Fruit fly (Drosophila melanogaster) whole organism, embryonic: ENCODE measurements around the gene PIG-B.

Source experiments
- CG10431 ChIP-seq: fragments of 200-800 bp; sonication (Bioruptor generic); optimal IDR thresholded peaks from 3 replicates; lab custom pipeline; 2018; ENCODE audit warnings: missing biosample characterization, mild to moderate bottlenecking, missing genetic modification characterization
- CG10543 ChIP-seq: fragments of 200-800 bp; sonication (Bioruptor generic); optimal IDR thresholded peaks from 3 replicates; lab custom pipeline; 2017; ENCODE audit warnings: missing biosample characterization, mild to moderate bottlenecking, missing genetic modification characterization, moderate library complexity
- CG11247 ChIP-seq: fragments of 200-800 bp; sonication (Bioruptor generic); IDR thresholded peaks from 2 replicates; pipeline ENCODE4 v1.3.6; 2022; ENCODE audit warnings: missing biosample characterization, missing genetic modification characterization
- CG11398 ChIP-seq: fragments of 200-800 bp; sonication (Bioruptor generic); optimal IDR thresholded peaks from 2 replicates; lab custom pipeline; 2016; ENCODE audit warnings: missing biosample characterization, missing genetic modification characterization
- CG11723 ChIP-seq: fragments of 200-800 bp; sonication (Bioruptor generic); optimal IDR thresholded peaks from 2 replicates; lab custom pipeline; 2017; ENCODE audit warnings: missing biosample characterization, mild to moderate bottlenecking, missing genetic modification characterization
- CG12659 ChIP-seq: fragments of 200-800 bp; sonication (Bioruptor generic); optimal IDR thresholded peaks from 3 replicates; lab custom pipeline; 2017; ENCODE audit warnings: mild to moderate bottlenecking, missing biosample characterization, missing genetic modification reagents, missing genetic modification characterization
- CG12769 ChIP-seq: fragments of 200-800 bp; sonication (Bioruptor generic); optimal IDR thresholded peaks from 2 replicates; lab custom pipeline; 2019; ENCODE audit warnings: missing biosample characterization, mild to moderate bottlenecking, missing genetic modification characterization, moderate library complexity
- CG13894 ChIP-seq: fragments of 200-800 bp; sonication (Bioruptor generic); optimal IDR thresholded peaks from 3 replicates; lab custom pipeline; 2018; ENCODE audit warnings: missing biosample characterization, mild to moderate bottlenecking, missing genetic modification characterization, moderate library complexity
- CG1529 ChIP-seq: fragments of 200-800 bp; sonication (Bioruptor generic); optimal IDR thresholded peaks from 3 replicates; lab custom pipeline; 2018; ENCODE audit warnings: missing biosample characterization, missing genetic modification characterization
- CG15514 ChIP-seq: fragments of 200-800 bp; sonication (Bioruptor generic); optimal IDR thresholded peaks from 3 replicates; lab custom pipeline; 2017; ENCODE audit warnings: missing biosample characterization, missing genetic modification characterization, mild to moderate bottlenecking, moderate library complexity, missing genetic modification reagents
- CG15601 ChIP-seq: fragments of 200-800 bp; sonication (Bioruptor generic); optimal IDR thresholded peaks from 3 replicates; lab custom pipeline; 2019; ENCODE audit warnings: missing biosample characterization, mild to moderate bottlenecking, missing genetic modification characterization, moderate library complexity
- CG1603 ChIP-seq: fragments of 200-800 bp; sonication (Bioruptor generic); optimal IDR thresholded peaks from 2 replicates; lab custom pipeline; 2019; ENCODE audit warnings: missing biosample characterization, mild to moderate bottlenecking, missing genetic modification characterization, moderate library complexity
- CG17829 ChIP-seq: fragments of 200-800 bp; optimal IDR thresholded peaks from 2 replicates; lab custom pipeline; 2019; ENCODE audit warnings: missing biosample characterization, mild to moderate bottlenecking, missing genetic modification characterization, moderate library complexity
- CG1832 ChIP-seq: fragments of 200-800 bp; sonication (Bioruptor generic); optimal IDR thresholded peaks from 2 replicates; lab custom pipeline; 2017; ENCODE audit warnings: missing biosample characterization, mild to moderate bottlenecking, missing genetic modification characterization, inconsistent platforms
- CG2678 ChIP-seq: fragments of 200-800 bp; sonication (Bioruptor generic); optimal IDR thresholded peaks from 3 replicates; lab custom pipeline; 2019; ENCODE audit warnings: missing biosample characterization, mild to moderate bottlenecking, missing genetic modification characterization, moderate library complexity
- CG32767 ChIP-seq: fragments of 200-800 bp; sonication (Bioruptor generic); IDR thresholded peaks from 2 replicates; pipeline ENCODE4 v1.3.6; 2022; ENCODE audit warnings: missing biosample characterization, missing genetic modification characterization
- CG4328 ChIP-seq: fragments of 200-800 bp; sonication (Bioruptor generic); optimal IDR thresholded peaks from 3 replicates; lab custom pipeline; 2017; ENCODE audit warnings: missing biosample characterization, missing genetic modification reagents, missing genetic modification characterization
- CG4617 ChIP-seq: fragments of 200-800 bp; sonication (Bioruptor generic); optimal IDR thresholded peaks from 3 replicates; lab custom pipeline; 2016; ENCODE audit warnings: missing biosample characterization, missing genetic modification characterization, borderline replicate concordance
- CG6791 ChIP-seq: fragments of 200-800 bp; sonication (Bioruptor generic); IDR thresholded peaks from 3 replicates; pipeline ENCODE4 v1.3.6; 2022; ENCODE audit warnings: missing biosample characterization, missing genetic modification characterization; ENCODE audit not compliant: partially characterized antibody
- CG7556 ChIP-seq: fragments of 200-800 bp; sonication (Bioruptor generic); optimal IDR thresholded peaks from 2 replicates; lab custom pipeline; 2017; ENCODE audit warnings: missing biosample characterization, mild to moderate bottlenecking, missing genetic modification characterization
- D ChIP-seq, 2 experiments: fragments of 200-800 bp in 1 of 2; fragments of >200 bp in 1 of 2; sonication (Bioruptor generic) in 1 of 2; optimal IDR thresholded peaks; 2 replicates in 1 of 2; 3 replicates in 1 of 2; lab custom pipeline; 2017; ENCODE audit warnings: mild to moderate bottlenecking in 1 of 2, missing biosample characterization in 1 of 2, missing genetic modification characterization in 1 of 2, missing genetic modification reagents in 1 of 2
- D19B ChIP-seq: fragments of 200-800 bp; sonication (Bioruptor generic); optimal IDR thresholded peaks from 2 replicates; lab custom pipeline; 2017; ENCODE audit warnings: missing biosample characterization, mild to moderate bottlenecking, missing genetic modification characterization
- Ets65A ChIP-seq: fragments of 200-800 bp; sonication (Bioruptor generic); peaks from one replicate; lab custom pipeline; 2016; ENCODE audit warnings: missing biosample characterization, missing genetic modification characterization
- Fer1 ChIP-seq: fragments of 200-800 bp; sonication (Bioruptor generic); optimal IDR thresholded peaks from 2 replicates; lab custom pipeline; 2017; ENCODE audit warnings: missing biosample characterization, mild to moderate bottlenecking, missing genetic modification characterization
- Gsc ChIP-seq: fragments of 200-800 bp; sonication (Bioruptor generic); IDR thresholded peaks from 2 replicates; pipeline ENCODE4 v1.3.6; 2022; ENCODE audit warnings: missing biosample characterization, missing genetic modification characterization
- Gug ChIP-seq: fragments of 200-800 bp; sonication (Bioruptor generic); IDR thresholded peaks from 4 replicates; pipeline ENCODE4 v1.3.6; 2022; ENCODE audit warnings: missing biosample characterization, missing genetic modification characterization
- Hmr ChIP-seq: fragments of 200-800 bp; sonication (Bioruptor generic); optimal IDR thresholded peaks from 3 replicates; lab custom pipeline; 2017; ENCODE audit warnings: mild to moderate bottlenecking, missing biosample characterization, missing genetic modification reagents, missing genetic modification characterization
- Hr51 ChIP-seq, 2 experiments: fragments of 200-800 bp; sonication (Bioruptor generic); optimal IDR thresholded peaks; 2 replicates in 1 of 2; 3 replicates in 1 of 2; lab custom pipeline; 2016 to 2018; ENCODE audit warnings: missing biosample characterization in 2 of 2, missing genetic modification characterization in 2 of 2, mild to moderate bottlenecking in 1 of 2, moderate library complexity in 1 of 2
- Lhr ChIP-seq: fragments of 200-800 bp; sonication (Bioruptor generic); optimal IDR thresholded peaks from 3 replicates; lab custom pipeline; 2017; ENCODE audit warnings: mild to moderate bottlenecking, missing biosample characterization, missing genetic modification reagents, missing genetic modification characterization
- Lim3 ChIP-seq: fragments of 200-800 bp; sonication (Bioruptor generic); IDR thresholded peaks from 2 replicates; pipeline ENCODE4 v1.3.6; 2022; ENCODE audit warnings: missing biosample characterization, missing genetic modification characterization
- NK7.1 ChIP-seq: fragments of 200-800 bp; sonication (Bioruptor generic); optimal IDR thresholded peaks from 3 replicates; lab custom pipeline; 2016; ENCODE audit warnings: missing biosample characterization, missing genetic modification characterization
- Nf-YC ChIP-seq: fragments of 200-800 bp; optimal IDR thresholded peaks from 3 replicates; lab custom pipeline; 2019; ENCODE audit warnings: missing biosample characterization, mild to moderate bottlenecking, missing genetic modification characterization, moderate library complexity
- Tbp ChIP-seq: fragments of >200 bp; optimal IDR thresholded peaks from 2 replicates; lab custom pipeline; 2018; ENCODE audit warnings: missing biosample characterization, missing genetic modification characterization
- Vsx1 ChIP-seq: fragments of 200-800 bp; sonication (Bioruptor generic); optimal IDR thresholded peaks from 2 replicates; lab custom pipeline; 2017; ENCODE audit warnings: missing biosample characterization, mild to moderate bottlenecking, missing genetic modification characterization, missing genetic modification reagents
- Xbp1 ChIP-seq: fragments of 200-800 bp; sonication (Bioruptor generic); optimal IDR thresholded peaks from 3 replicates; lab custom pipeline; 2016; ENCODE audit warnings: missing biosample characterization, mild to moderate bottlenecking, missing genetic modification characterization
- cas ChIP-seq: fragments of 200-800 bp; sonication (Bioruptor generic); IDR thresholded peaks from 2 replicates; pipeline ENCODE4 v1.3.6; 2022; ENCODE audit warnings: missing biosample characterization, missing genetic modification characterization
- chinmo ChIP-seq: fragments of 200-800 bp; sonication (Bioruptor generic); IDR thresholded peaks from 4 replicates; pipeline ENCODE4 v1.3.6; 2022; ENCODE audit warnings: missing biosample characterization, missing genetic modification characterization; ENCODE audit not compliant: partially characterized antibody
- en ChIP-seq: fragments of 200-800 bp; sonication (Bioruptor generic); optimal IDR thresholded peaks from 2 replicates; lab custom pipeline; 2016; ENCODE audit warnings: missing biosample characterization, missing genetic modification characterization
- gsb ChIP-seq: fragments of 200-800 bp; sonication (Bioruptor generic); IDR thresholded peaks from 2 replicates; pipeline ENCODE4 v1.3.6; 2022; ENCODE audit warnings: missing biosample characterization, missing genetic modification characterization
- gsb-n ChIP-seq: fragments of 200-800 bp; sonication (Bioruptor generic); optimal IDR thresholded peaks from 3 replicates; lab custom pipeline; 2018; ENCODE audit warnings: missing biosample characterization, mild to moderate bottlenecking, missing genetic modification characterization
- hbn ChIP-seq: fragments of 200-800 bp; sonication (Bioruptor generic); IDR thresholded peaks from 2 replicates; pipeline ENCODE4 v1.3.6; 2022; ENCODE audit warnings: missing biosample characterization, missing genetic modification characterization; ENCODE audit not compliant: partially characterized antibody
- hth ChIP-seq: fragments of >200 bp; optimal IDR thresholded peaks from 2 replicates; lab custom pipeline; 2017; ENCODE audit warnings: inconsistent platforms
- insv ChIP-seq, 2 experiments: fragments of 200-800 bp; sonication (Bioruptor generic); optimal IDR thresholded peaks; 3 replicates each; lab custom pipeline; 2016 to 2018; ENCODE audit warnings: missing biosample characterization in 2 of 2, missing genetic modification characterization in 2 of 2
- kni ChIP-seq: fragments of 200-800 bp; sonication (Bioruptor generic); optimal IDR thresholded peaks from 3 replicates; lab custom pipeline; 2017; ENCODE audit warnings: mild to moderate bottlenecking, missing biosample characterization, missing genetic modification reagents, missing genetic modification characterization
- maf-S ChIP-seq: fragments of 200-800 bp; sonication (Bioruptor generic); optimal IDR thresholded peaks from 2 replicates; lab custom pipeline; 2016; ENCODE audit warnings: missing biosample characterization, missing genetic modification characterization
- mld ChIP-seq: fragments of 200-800 bp; sonication (Bioruptor generic); IDR thresholded peaks from 3 replicates; pipeline ENCODE4 v1.3.6; 2022; ENCODE audit warnings: missing biosample characterization, missing genetic modification characterization; ENCODE audit not compliant: partially characterized antibody
- org-1 ChIP-seq: fragments of 200-800 bp; sonication (Bioruptor generic); optimal IDR thresholded peaks from 2 replicates; lab custom pipeline; 2017; ENCODE audit warnings: missing biosample characterization, missing genetic modification characterization
- tap ChIP-seq: fragments of 200-800 bp; optimal IDR thresholded peaks from 3 replicates; lab custom pipeline; 2019; ENCODE audit warnings: missing biosample characterization, mild to moderate bottlenecking, missing genetic modification characterization, moderate library complexity
- tll ChIP-seq, 2 experiments: fragments of 200-800 bp in 1 of 2; fragments of >200 bp in 1 of 2; sonication (Bioruptor generic) in 1 of 2; optimal IDR thresholded peaks; 2 replicates each; lab custom pipeline; 2017 to 2019; ENCODE audit warnings: missing biosample characterization in 2 of 2, missing genetic modification characterization in 2 of 2, mild to moderate bottlenecking in 1 of 2, moderate library complexity in 1 of 2
- vfl ChIP-seq: fragments of 200-800 bp; sonication (Bioruptor generic); optimal IDR thresholded peaks from 2 replicates; lab custom pipeline; 2016; ENCODE audit warnings: missing biosample characterization, missing genetic modification characterization

Gene PIG-B

DNA sequence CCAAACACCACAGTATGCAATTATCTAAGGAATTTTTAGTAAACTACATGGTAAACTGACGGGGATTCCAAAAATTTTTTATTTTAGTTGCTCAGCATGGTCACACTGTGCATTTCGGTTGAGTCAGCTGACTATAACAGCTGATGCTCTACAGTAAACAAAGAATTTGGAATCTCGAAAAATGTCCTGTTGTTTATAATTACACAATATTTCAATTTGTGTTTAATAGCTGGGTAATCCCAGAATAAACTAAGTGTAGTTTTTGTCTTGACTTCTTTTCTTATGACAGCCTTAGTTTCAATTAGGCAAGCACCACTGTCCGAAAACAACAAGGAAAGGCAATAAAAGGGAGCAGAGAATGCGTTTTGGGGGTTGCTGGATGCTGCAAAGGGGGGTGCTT lies 25.4 kb upstream of the PIG-B start (continued):
- TF ChIP-seq CG10431 (GFP tag; lab: Kevin White, UChicago) (peak; percentile 96), D (optimal IDR thresholded peaks at IDR 0.05; lab: Kevin White, UChicago) (no peak), D (GFP tag; optimal IDR thresholded peaks at IDR 0.05; lab: Kevin White, UChicago) (no peak), CG10543 (GFP tag; lab: Kevin White, UChicago) (no peak), org-1 (no peak), NK7.1 (GFP tag; lab: Kevin White, UChicago) (no peak), CG12769 (no peak), maf-S (GFP tag; lab: Kevin White, UChicago) (no peak), CG1832 (GFP tag; lab: Kevin White, UChicago) (no peak), CG2678 (peak; percentile 19), mld (GFP tag; lab: Robert Waterston, UW) (no peak), CG17829 (peak; percentile 19), en (GFP tag; lab: Kevin White, UChicago) (no peak), Ets65A (no peak), hbn (GFP tag; lab: Robert Waterston, UW) (no peak), CG7556 (no peak), CG4617 (GFP tag; lab: Kevin White, UChicago) (no peak), CG15601 (tag; lab: Kevin White, UChicago) (no peak), CG6791 (GFP tag; lab: Robert Waterston, UW) (no peak), CG11247 (GFP tag; lab: Robert Waterston, UW) (no peak), Gug (GFP tag; lab: Robert Waterston, UW) (peak; percentile 5; the same call in 1 of the 4 replicates), CG1603 (tag; lab: Kevin White, UChicago) (peak; percentile 43), CG12659 (GFP tag; lab: Kevin White, UChicago) (no peak), CG13894 (tag; lab: Kevin White, UChicago) (no peak), Vsx1 (GFP tag; lab: Kevin White, UChicago) (no peak), Nf-YC (no peak), vfl (GFP tag; lab: Kevin White, UChicago) (no peak), gsb-n (tag; lab: Kevin White, UChicago) (no peak), Lhr (GFP tag; lab: Kevin White, UChicago) (no peak), tll (GFP tag; optimal IDR thresholded peaks at IDR 0.05; lab: Kevin White, UChicago) (no peak), gsb (GFP tag; lab: Robert Waterston, UW) (no peak), Hr51 (GFP tag; optimal IDR thresholded peaks at IDR 0.05; lab: Kevin White, UChicago) (peak in 1 of 2 experiments; percentile 19), Hmr (GFP tag; lab: Kevin White, UChicago) (no peak), D19B (no peak), chinmo (0 out of 4 replicates have a peak, but pooled peaks have one; percentile 43), hth (no peak), CG15514 (GFP tag; lab: Kevin White, UChicago) (peak; percentile 11), CG11398 (GFP tag; lab: Kevin White, UChicago) (no peak), CG1529 (GFP tag; lab: Kevin White, UChicago) (no peak), Fer1 (no peak), CG32767 (no peak), insv (GFP tag; optimal IDR thresholded peaks at IDR 0.05; lab: Kevin White, UChicago) (no peak), tap (tag; lab: Kevin White, UChicago) (no peak), cas (GFP tag; lab: Robert Waterston, UW) (no peak), CG11723 (GFP tag; lab: Kevin White, UChicago) (no peak), Gsc (GFP tag; lab: Robert Waterston, UW) (no peak), Xbp1 (GFP tag; lab: Kevin White, UChicago) (peak; percentile 3), CG4328 (GFP tag; lab: Kevin White, UChicago) (no peak), Lim3 (GFP tag; lab: Robert Waterston, UW) (no peak), Tbp (GFP tag; lab: Kevin White, UChicago) (no peak), kni (GFP tag; lab: Kevin White, UChicago) (no peak)
